Worm (Caenorhabditis elegans): Measurements from ENCODE around the gene clc-20.

The clc-20 gene

ce11 chrIII:872373-872772 is at the start of gene clc-20, which contains the start of gene T24C4.3:
clc-20 (plus strand) TSS chrIII:872583.
T24C4.3 (minus strand) TSS chrIII:872473.
- TF ChIP-seq pes-1 (GFP tag; IDR thresholded peaks at IDR 0.05): no peak
- no peak for TF ChIP-seq B0310.2 (tag; optimal IDR thresholded peaks at IDR 0.05)
- TF ChIP-seq ama-1 (optimal IDR thresholded peaks at IDR 0.05): no peak
- TF ChIP-seq flt-1 (GFP tag; IDR thresholded peaks at IDR 0.05): no peak
- TF ChIP-seq hmbx-1 (tag; optimal IDR thresholded peaks at IDR 0.05): no peak
- TF ChIP-seq F13C5.2 (tag; optimal IDR thresholded peaks at IDR 0.05): no peak
- no peak for TF ChIP-seq scrt-1 (GFP tag; IDR thresholded peaks at IDR 0.05)
- no peak for TF ChIP-seq aly-1 (tag; optimal IDR thresholded peaks at IDR 0.05)

- TF ChIP-seq tbx-11 (GFP tag; IDR thresholded peaks at IDR 0.05) (no peak), ets-7 (tag; optimal IDR thresholded peaks at IDR 0.05) (no peak), hmg-4 (GFP tag; optimal IDR thresholded peaks at IDR 0.05) (no peak), ceh-13 (GFP tag; optimal IDR thresholded peaks at IDR 0.05) (no peak), tbx-37 (GFP tag; conservative IDR thresholded peaks at IDR 0.05) (no peak), pes-1 (GFP tag; IDR thresholded peaks at IDR 0.05) (no peak), sea-1 (GFP tag; conservative IDR thresholded peaks at IDR 0.05) (no peak), F13C5.2 (tag; optimal IDR thresholded peaks at IDR 0.05) (no peak), hmbx-1 (tag; optimal IDR thresholded peaks at IDR 0.05) (no peak), flt-1 (GFP tag; IDR thresholded peaks at IDR 0.05) (no peak), tra-4 (tag; optimal IDR thresholded peaks at IDR 0.05) (no peak), hnd-1 (tag; optimal IDR thresholded peaks at IDR 0.05) (no peak), ceh-36 (tag; optimal IDR thresholded peaks at IDR 0.05) (no peak), scrt-1 (GFP tag; IDR thresholded peaks at IDR 0.05) (no peak), ama-1 (optimal IDR thresholded peaks at IDR 0.05) (no peak), aly-1 (tag; optimal IDR thresholded peaks at IDR 0.05) (no peak), B0310.2 (tag; optimal IDR thresholded peaks at IDR 0.05) (no peak)
Measured at ce11 chrIII:825256-825655, 47.1 kb upstream of the clc-20 start.

- TF ChIP-seq tbx-11 (GFP tag; IDR thresholded peaks at IDR 0.05) (no peak), sea-1 (GFP tag; conservative IDR thresholded peaks at IDR 0.05) (no peak), ets-7 (tag; optimal IDR thresholded peaks at IDR 0.05) (no peak), hmbx-1 (tag; optimal IDR thresholded peaks at IDR 0.05) (no peak), aly-1 (tag; optimal IDR thresholded peaks at IDR 0.05) (no peak), tbx-37 (GFP tag; conservative IDR thresholded peaks at IDR 0.05) (no peak), B0310.2 (tag; optimal IDR thresholded peaks at IDR 0.05) (no peak), ama-1 (optimal IDR thresholded peaks at IDR 0.05) (no peak), pes-1 (GFP tag; IDR thresholded peaks at IDR 0.05) (no peak), ceh-36 (tag; optimal IDR thresholded peaks at IDR 0.05) (no peak), ceh-13 (GFP tag; optimal IDR thresholded peaks at IDR 0.05) (no peak)
Measured at ce11 chrIII:831961-832360, 40.4 kb upstream of the clc-20 start, which contains the start of gene ceeh-1. ceeh-1 (minus strand) TSS chrIII:832277.

ce11 chrIII:832855-833504 is 39.4 kb upstream of the clc-20 start, which contains the start of gene zip-2:
zip-2 (plus strand) TSS chrIII:832982.
- TF ChIP-seq tbx-37 (GFP tag; conservative IDR thresholded peaks at IDR 0.05) (no peak), hmbx-1 (tag; optimal IDR thresholded peaks at IDR 0.05) (no peak), ama-1 (optimal IDR thresholded peaks at IDR 0.05) (no peak), B0310.2 (tag; optimal IDR thresholded peaks at IDR 0.05) (no peak), ceh-13 (GFP tag; optimal IDR thresholded peaks at IDR 0.05) (no peak), scrt-1 (GFP tag; IDR thresholded peaks at IDR 0.05) (no peak)

- TF ChIP-seq B0310.2 (tag; optimal IDR thresholded peaks at IDR 0.05) (no peak), ceh-36 (tag; optimal IDR thresholded peaks at IDR 0.05) (no peak), ceh-13 (GFP tag; optimal IDR thresholded peaks at IDR 0.05) (no peak), pes-1 (GFP tag; IDR thresholded peaks at IDR 0.05) (no peak), sea-1 (GFP tag; conservative IDR thresholded peaks at IDR 0.05) (0 out of 2 replicates have a peak, but pooled peaks have one; percentile 53), hmg-4 (GFP tag; optimal IDR thresholded peaks at IDR 0.05) (peak; percentile 76), tbx-11 (GFP tag; IDR thresholded peaks at IDR 0.05) (no peak), tra-4 (tag; optimal IDR thresholded peaks at IDR 0.05) (no peak), hmbx-1 (tag; optimal IDR thresholded peaks at IDR 0.05) (no peak), tbx-37 (GFP tag; conservative IDR thresholded peaks at IDR 0.05) (0 out of 2 replicates have a peak, but pooled peaks have one; percentile 13), ets-7 (tag; optimal IDR thresholded peaks at IDR 0.05) (no peak), F13C5.2 (tag; optimal IDR thresholded peaks at IDR 0.05) (peak; percentile 48), scrt-1 (GFP tag; IDR thresholded peaks at IDR 0.05) (no peak), flt-1 (GFP tag; IDR thresholded peaks at IDR 0.05) (peak; percentile 54), ama-1 (optimal IDR thresholded peaks at IDR 0.05) (peak; percentile 16), aly-1 (tag; optimal IDR thresholded peaks at IDR 0.05) (no peak), hnd-1 (tag; optimal IDR thresholded peaks at IDR 0.05) (no peak)
Measured at ce11 chrIII:833711-834442, 38.5 kb upstream of the clc-20 start.

ce11 chrIII:834443-834815 is 38.0 kb upstream of the clc-20 start:
- TF ChIP-seq ceh-13 (GFP tag; optimal IDR thresholded peaks at IDR 0.05) (no peak), ets-7 (tag; optimal IDR thresholded peaks at IDR 0.05) (no peak), ama-1 (optimal IDR thresholded peaks at IDR 0.05) (no peak), pes-1 (GFP tag; IDR thresholded peaks at IDR 0.05) (no peak), hmbx-1 (tag; optimal IDR thresholded peaks at IDR 0.05) (no peak), B0310.2 (tag; optimal IDR thresholded peaks at IDR 0.05) (no peak), scrt-1 (GFP tag; IDR thresholded peaks at IDR 0.05) (no peak), tbx-37 (GFP tag; conservative IDR thresholded peaks at IDR 0.05) (no peak), ceh-36 (tag; optimal IDR thresholded peaks at IDR 0.05) (no peak), tra-4 (tag; optimal IDR thresholded peaks at IDR 0.05) (no peak), flt-1 (GFP tag; IDR thresholded peaks at IDR 0.05) (no peak), hmg-4 (GFP tag; optimal IDR thresholded peaks at IDR 0.05) (peak; percentile 18), aly-1 (tag; optimal IDR thresholded peaks at IDR 0.05) (no peak), tbx-11 (GFP tag; IDR thresholded peaks at IDR 0.05) (0 out of 2 replicates have a peak, but pooled peaks have one; percentile 11), sea-1 (GFP tag; conservative IDR thresholded peaks at IDR 0.05) (no peak)

ce11 chrIII:835208-835607 is 37.2 kb upstream of the clc-20 start:
- TF ChIP-seq tbx-37 (GFP tag; conservative IDR thresholded peaks at IDR 0.05) (no peak), hmg-4 (GFP tag; optimal IDR thresholded peaks at IDR 0.05) (no peak), hnd-1 (tag; optimal IDR thresholded peaks at IDR 0.05) (no peak), hmbx-1 (tag; optimal IDR thresholded peaks at IDR 0.05) (no peak), sea-1 (GFP tag; conservative IDR thresholded peaks at IDR 0.05) (no peak), F13C5.2 (tag; optimal IDR thresholded peaks at IDR 0.05) (no peak), B0310.2 (tag; optimal IDR thresholded peaks at IDR 0.05) (no peak), pes-1 (GFP tag; IDR thresholded peaks at IDR 0.05) (no peak), aly-1 (tag; optimal IDR thresholded peaks at IDR 0.05) (no peak), ets-7 (tag; optimal IDR thresholded peaks at IDR 0.05) (no peak), ceh-36 (tag; optimal IDR thresholded peaks at IDR 0.05) (no peak), ceh-13 (GFP tag; optimal IDR thresholded peaks at IDR 0.05) (no peak)

Data from whole organism, early embryonic.